Worm (Caenorhabditis elegans) whole organism, L4 larva: Measurements from ENCODE around the gene srh-265.

Source experiments
- D1046.2 ChIP-seq: fragments of 200-800 bp; sonication (Bioruptor generic); IDR thresholded peaks from 2 replicates; pipeline ENCODE4 v1.3.6; 2022; ENCODE audit warnings: missing genetic modification characterization, missing compliant biosample characterization
- F26F4.8 ChIP-seq: fragments of 200-800 bp; sonication (Bioruptor generic); conservative IDR thresholded peaks from 2 replicates; pipeline ENCODE4 v1.3.6; 2022; ENCODE audit warnings: missing genetic modification characterization, missing compliant biosample characterization
- F44E2.7 ChIP-seq: fragments of 200-800 bp; sonication (Bioruptor generic); IDR thresholded peaks from 2 replicates; pipeline ENCODE4 v2.1.2; 2022; ENCODE audit warnings: missing genetic modification characterization, missing compliant biosample characterization
- F49E8.2 ChIP-seq: sonication (generic microtip); optimal IDR thresholded peaks from 2 replicates; lab custom pipeline; 2016; ENCODE audit warnings: missing compliant biosample characterization, mild to moderate bottlenecking, missing genetic modification characterization, borderline replicate concordance
- R02D3.7 ChIP-seq: fragments of 150-350 bp; sonication (generic microtip); optimal IDR thresholded peaks from 3 replicates; lab custom pipeline; 2014; ENCODE audit warnings: missing biosample characterization, missing genetic modification characterization
- Y5F2A.4 ChIP-seq: fragments of 200-800 bp; sonication (Bioruptor generic); optimal IDR thresholded peaks from 2 replicates; lab custom pipeline; 2018; ENCODE audit warnings: mild to moderate bottlenecking, missing genetic modification characterization, missing compliant biosample characterization
- Y75B8A.6 ChIP-seq: fragments of 200-800 bp; sonication (Bioruptor generic); IDR thresholded peaks from 2 replicates; pipeline ENCODE4 v1.3.6; 2022; ENCODE audit warnings: missing genetic modification reagents, missing genetic modification characterization, missing compliant biosample characterization
- ZK546.5 ChIP-seq, 2 experiments: sonication (generic microtip); optimal IDR thresholded peaks; 2 replicates each; lab custom pipeline; 2017; ENCODE audit warnings: missing biosample characterization in 2 of 2, missing genetic modification characterization in 2 of 2
- ceh-44 ChIP-seq: fragments of 200-800 bp; sonication (Bioruptor generic); IDR thresholded peaks from 2 replicates; pipeline ENCODE4 v1.3.6; 2022; ENCODE audit warnings: missing genetic modification reagents, missing genetic modification characterization, missing compliant biosample characterization
- ceh-82 ChIP-seq: sonication (generic microtip); optimal IDR thresholded peaks from 2 replicates; lab custom pipeline; 2017; ENCODE audit warnings: missing biosample characterization, missing genetic modification characterization
- cey-2 ChIP-seq: sonication (generic microtip); optimal IDR thresholded peaks from 3 replicates; lab custom pipeline; 2017; ENCODE audit warnings: missing genetic modification characterization, mild to moderate bottlenecking, missing compliant biosample characterization, antibody characterized with exemption, borderline replicate concordance; ENCODE audit not compliant: insufficient read depth
- ctbp-1 ChIP-seq: fragments of 200-800 bp; sonication (Bioruptor generic); IDR thresholded peaks from 2 replicates; pipeline ENCODE4 v1.3.6; 2022; ENCODE audit warnings: missing genetic modification reagents, missing genetic modification characterization, missing compliant biosample characterization
- daf-16 ChIP-seq, 3 experiments: sonication (generic microtip); optimal IDR thresholded peaks; 2 replicates each; lab custom pipeline; 2016 to 2017; ENCODE audit warnings: missing genetic modification characterization in 3 of 3, missing genetic modification reagents in 3 of 3, mild to moderate bottlenecking in 2 of 3, missing compliant biosample characterization in 2 of 3, missing biosample characterization in 1 of 3, moderate library complexity in 1 of 3
- daf-19 ChIP-seq: fragments of 200-800 bp; sonication (Bioruptor generic); conservative IDR thresholded peaks from 2 replicates; pipeline ENCODE4 v1.3.6; 2022; ENCODE audit warnings: missing genetic modification characterization, missing compliant biosample characterization
- dmd-6 ChIP-seq: fragments of 200-800 bp; sonication (Bioruptor generic); IDR thresholded peaks from 2 replicates; pipeline ENCODE4 v1.3.6; 2022; ENCODE audit warnings: missing genetic modification reagents, missing genetic modification characterization, missing compliant biosample characterization
- dpl-1 ChIP-seq: fragments of 150-350 bp; optimal IDR thresholded peaks from 2 replicates; lab custom pipeline; 2014; ENCODE audit warnings: missing biosample characterization, missing genetic modification reagents, missing genetic modification characterization
- egl-43 ChIP-seq: fragments of 200-800 bp; sonication (Bioruptor generic); IDR thresholded peaks from 2 replicates; pipeline ENCODE4 v1.3.6; 2022; ENCODE audit warnings: missing genetic modification reagents, missing genetic modification characterization, missing compliant biosample characterization
- fkh-10 ChIP-seq: fragments of 150-350 bp; optimal IDR thresholded peaks from 2 replicates; lab custom pipeline; 2014; ENCODE audit warnings: missing biosample characterization, missing genetic modification reagents, missing genetic modification characterization
- gei-8 ChIP-seq: fragments of 200-800 bp; sonication (Bioruptor generic); optimal IDR thresholded peaks from 2 replicates; lab custom pipeline; 2018; ENCODE audit warnings: mild to moderate bottlenecking, missing genetic modification characterization, missing compliant biosample characterization
- hif-1 ChIP-seq, 2 experiments: sonication (generic microtip); optimal IDR thresholded peaks; 2 replicates each; lab custom pipeline; 2016 to 2017; ENCODE audit warnings: missing compliant biosample characterization in 2 of 2, missing genetic modification characterization in 2 of 2, missing genetic modification reagents in 2 of 2, missing genotype in 2 of 2, mild to moderate bottlenecking in 1 of 2
- hlh-11 ChIP-seq: fragments of 200-800 bp; sonication (Bioruptor generic); optimal IDR thresholded peaks from 2 replicates; lab custom pipeline; 2018; ENCODE audit warnings: mild to moderate bottlenecking, missing genetic modification characterization, missing compliant biosample characterization
- jun-1 ChIP-seq: fragments of 150-350 bp; optimal IDR thresholded peaks from 2 replicates; lab custom pipeline; 2014; ENCODE audit warnings: missing biosample characterization, missing genetic modification reagents, missing genetic modification characterization
- lim-7 ChIP-seq: fragments of 200-800 bp; sonication (Bioruptor generic); IDR thresholded peaks from 2 replicates; pipeline ENCODE4 v1.3.6; 2022; ENCODE audit warnings: missing genetic modification characterization, missing compliant biosample characterization
- lin-38 ChIP-seq: fragments of 200-800 bp; sonication (Bioruptor generic); IDR thresholded peaks from 2 replicates; pipeline ENCODE4 v1.3.6; 2022; ENCODE audit warnings: missing genetic modification reagents, missing genetic modification characterization, missing compliant biosample characterization
- madf-5 ChIP-seq, 2 experiments: fragments of 200-800 bp; sonication (Bioruptor generic); IDR thresholded peaks; 2 replicates each; pipeline ENCODE4 v1.3.6; 2022; ENCODE audit warnings: missing compliant biosample characterization in 2 of 2, missing genetic modification characterization in 2 of 2
- madf-9 ChIP-seq: fragments of 200-800 bp; sonication (Bioruptor generic); conservative IDR thresholded peaks from 2 replicates; pipeline ENCODE4 v1.3.6; 2022; ENCODE audit warnings: missing genetic modification reagents, missing genetic modification characterization, missing compliant biosample characterization
- mdl-1 ChIP-seq, 2 experiments: fragments of 150-350 bp in 1 of 2; sonication (generic microtip) in 1 of 2; optimal IDR thresholded peaks; 2 replicates each; lab custom pipeline; 2014 to 2017; ENCODE audit warnings: missing biosample characterization in 2 of 2, missing genetic modification characterization in 2 of 2
- mes-2 ChIP-seq: sonication (generic microtip); optimal IDR thresholded peaks from 2 replicates; lab custom pipeline; 2016; ENCODE audit warnings: missing genotype, mild to moderate bottlenecking, missing genetic modification characterization, missing compliant biosample characterization; ENCODE audit not compliant: poor library complexity, severe bottlenecking
- nhr-10 ChIP-seq: fragments of 150-350 bp; optimal IDR thresholded peaks from 2 replicates; lab custom pipeline; 2014; ENCODE audit warnings: missing biosample characterization, missing genetic modification characterization
- nhr-102 ChIP-seq: sonication (generic microtip); optimal IDR thresholded peaks from 2 replicates; lab custom pipeline; 2016; ENCODE audit warnings: mild to moderate bottlenecking, missing genetic modification characterization, moderate library complexity, missing compliant biosample characterization
- nhr-11 ChIP-seq: fragments of 150-350 bp; optimal IDR thresholded peaks from 2 replicates; lab custom pipeline; 2014; ENCODE audit warnings: missing biosample characterization, missing genetic modification characterization
- nhr-237 ChIP-seq: sonication (generic microtip); optimal IDR thresholded peaks from 2 replicates; lab custom pipeline; 2017; ENCODE audit warnings: missing biosample characterization, missing genetic modification characterization
- nhr-48 ChIP-seq: sonication (generic microtip); optimal IDR thresholded peaks from 2 replicates; lab custom pipeline; 2016; ENCODE audit warnings: mild to moderate bottlenecking, missing genetic modification characterization, missing compliant biosample characterization
- nhr-6 ChIP-seq: fragments of 150-350 bp; optimal IDR thresholded peaks from 2 replicates; lab custom pipeline; 2014; ENCODE audit warnings: missing biosample characterization, missing genetic modification characterization
- nhr-76 ChIP-seq: fragments of 150-350 bp; optimal IDR thresholded peaks from 2 replicates; lab custom pipeline; 2014; ENCODE audit warnings: missing biosample characterization, missing genetic modification characterization
- pha-4 ChIP-seq, 2 experiments: fragments of 150-350 bp in 1 of 2; fragments of 200-800 bp in 1 of 2; sonication (Bioruptor generic) in 1 of 2; IDR thresholded peaks in 1 of 2; optimal IDR thresholded peaks in 1 of 2; 2 replicates each; pipeline versions ENCODE4 v1.3.6 to Lab custom; 2014 to 2022; ENCODE audit warnings: missing genetic modification characterization in 2 of 2, missing genetic modification reagents in 2 of 2, missing biosample characterization in 1 of 2, missing compliant biosample characterization in 1 of 2
- php-3 ChIP-seq: fragments of 200-800 bp; sonication (Bioruptor generic); IDR thresholded peaks from 2 replicates; pipeline ENCODE4 v1.3.6; 2022; ENCODE audit warnings: missing genetic modification reagents, missing genetic modification characterization, missing compliant biosample characterization
- pqm-1 ChIP-seq: sonication (generic microtip); optimal IDR thresholded peaks from 2 replicates; lab custom pipeline; 2017; ENCODE audit warnings: missing biosample characterization, missing genetic modification characterization
- saeg-2 ChIP-seq: fragments of 200-800 bp; sonication (Bioruptor generic); IDR thresholded peaks from 2 replicates; pipeline ENCODE4 v1.3.6; 2022; ENCODE audit warnings: missing genetic modification reagents, missing genetic modification characterization, missing compliant biosample characterization
- sdz-12 ChIP-seq: fragments of 200-800 bp; sonication (Bioruptor generic); optimal IDR thresholded peaks from 2 replicates; lab custom pipeline; 2018; ENCODE audit warnings: mild to moderate bottlenecking, missing genetic modification characterization, missing compliant biosample characterization
- skn-1 ChIP-seq: fragments of 150-350 bp; optimal IDR thresholded peaks from 2 replicates; lab custom pipeline; 2014; ENCODE audit warnings: missing biosample characterization, missing genetic modification characterization
- snpc-4 ChIP-seq: fragments of 150-350 bp; optimal IDR thresholded peaks from 2 replicates; lab custom pipeline; 2014; ENCODE audit warnings: missing biosample characterization, missing genetic modification characterization
- spr-1 ChIP-seq: sonication (generic microtip); optimal IDR thresholded peaks from 2 replicates; lab custom pipeline; 2016; ENCODE audit warnings: mild to moderate bottlenecking, missing genetic modification characterization, missing compliant biosample characterization
- spr-3 ChIP-seq: fragments of 200-800 bp; sonication (Bioruptor generic); optimal IDR thresholded peaks from 2 replicates; lab custom pipeline; 2018; ENCODE audit warnings: mild to moderate bottlenecking, missing genetic modification characterization, missing compliant biosample characterization
- tag-97 ChIP-seq: fragments of 200-800 bp; sonication (Bioruptor generic); IDR thresholded peaks from 2 replicates; pipeline ENCODE4 v1.3.6; 2022; ENCODE audit warnings: missing genetic modification characterization, missing compliant biosample characterization
- tra-1 ChIP-seq: fragments of 200-800 bp; sonication (Bioruptor generic); IDR thresholded peaks from 2 replicates; pipeline ENCODE4 v1.3.6; 2022; ENCODE audit warnings: missing genetic modification reagents, missing genetic modification characterization, missing compliant biosample characterization
- unc-39 ChIP-seq: sonication (generic microtip); optimal IDR thresholded peaks from 2 replicates; lab custom pipeline; 2017; ENCODE audit warnings: missing biosample characterization, missing genetic modification characterization
- zag-1 ChIP-seq: fragments of 150-350 bp; optimal IDR thresholded peaks from 2 replicates; lab custom pipeline; 2014; ENCODE audit warnings: missing biosample characterization, missing genetic modification characterization
- zfp-3 ChIP-seq: fragments of 200-800 bp; sonication (Bioruptor generic); conservative IDR thresholded peaks from 2 replicates; pipeline ENCODE4 v1.3.6; 2022; ENCODE audit warnings: missing genetic modification reagents, missing genetic modification characterization, missing compliant biosample characterization
- ztf-7 ChIP-seq: fragments of 150-350 bp; optimal IDR thresholded peaks from 2 replicates; lab custom pipeline; 2014; ENCODE audit warnings: missing biosample characterization, missing genetic modification characterization

srh-265 gene

DNA sequence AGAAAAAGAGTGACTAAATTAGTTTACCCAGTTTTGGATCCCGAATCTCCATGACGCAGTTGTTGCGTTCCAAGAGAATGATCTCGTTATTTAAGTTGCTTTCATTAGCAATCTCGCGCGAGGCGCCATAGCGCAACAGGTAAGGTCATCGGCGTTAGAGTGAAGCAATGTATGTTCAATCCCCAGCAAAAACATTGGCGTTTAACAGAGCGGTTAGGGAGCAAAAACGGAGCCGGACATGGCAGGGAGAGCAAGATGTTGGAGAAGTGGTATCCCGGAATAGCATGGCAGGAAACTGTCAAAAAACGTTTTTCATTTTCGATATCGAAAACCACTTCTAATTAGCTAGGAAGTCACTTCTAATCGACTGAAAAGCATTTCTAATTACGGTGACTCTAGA lies 38.3 kb downstream of the srh-265 start (continued):
- no peak for TF ChIP-seq gei-8
- TF ChIP-seq ceh-44 (GFP tag; lab: Robert Waterston, UW), result no peak
- no peak for TF ChIP-seq Y5F2A.4 (GFP tag; lab: Kevin White, UChicago)
- peak in 1 of 2 experiments; percentile 65; a peak in 1 of 4 replicates for TF ChIP-seq madf-5 (GFP tag; IDR thresholded peaks at IDR 0.05; lab: Robert Waterston, UW)
- no peak for TF ChIP-seq snpc-4 (tag; lab: Kevin White, UChicago)
- no peak for TF ChIP-seq nhr-102 (tag; lab: Kevin White, UChicago)
- no peak for TF ChIP-seq ztf-7 (tag; lab: Kevin White, UChicago)
- TF ChIP-seq lim-7 (GFP tag; lab: Robert Waterston, UW), result peak; percentile 77
- peak; percentile 57; the same call in 1 of the 2 replicates for TF ChIP-seq Y75B8A.6 (GFP tag; lab: Robert Waterston, UW)
- TF ChIP-seq dmd-6 (GFP tag; lab: Robert Waterston, UW), result no peak
- TF ChIP-seq dpl-1, result no peak
- TF ChIP-seq mes-2 (tag; lab: Kevin White, UChicago), result peak; percentile 45
- no peak for TF ChIP-seq unc-39 (tag; lab: Kevin White, UChicago)
- no peak for TF ChIP-seq pqm-1 (tag; lab: Kevin White, UChicago)
- TF ChIP-seq zfp-3, result no peak
- no peak for TF ChIP-seq ceh-82 (tag; lab: Kevin White, UChicago)
- no peak for TF ChIP-seq mdl-1 (tag; optimal IDR thresholded peaks at IDR 0.05; lab: Kevin White, UChicago)
- no peak for TF ChIP-seq ctbp-1 (GFP tag; lab: Robert Waterston, UW)
- peak; percentile 89; the same call in 1 of the 2 replicates for TF ChIP-seq egl-43 (GFP tag; lab: Robert Waterston, UW)
- TF ChIP-seq lin-38 (GFP tag; lab: Robert Waterston, UW), result no peak
- no peak for TF ChIP-seq madf-9
- TF ChIP-seq skn-1, result no peak
- peak; percentile 69; the same call in 1 of the 2 replicates for TF ChIP-seq daf-19 (GFP tag; lab: Robert Waterston, UW)
- peak; percentile 53; the same call in 1 of the 2 replicates for TF ChIP-seq D1046.2 (GFP tag; lab: Robert Waterston, UW)
- TF ChIP-seq hlh-11 (tag; lab: Kevin White, UChicago), result no peak
- TF ChIP-seq ZK546.5 (tag; optimal IDR thresholded peaks at IDR 0.05; lab: Kevin White, UChicago), result no peak
- no peak for TF ChIP-seq spr-1 (tag; lab: Kevin White, UChicago)
- no peak for TF ChIP-seq jun-1 (tag; lab: Kevin White, UChicago)
- 0 out of 2 replicates have a peak, but pooled peaks have one; percentile 41 for TF ChIP-seq php-3 (GFP tag; lab: Robert Waterston, UW)
- TF ChIP-seq nhr-6 (tag; lab: Kevin White, UChicago), result no peak
- no peak for TF ChIP-seq hif-1 (tag; optimal IDR thresholded peaks at IDR 0.05; lab: Kevin White, UChicago)
- no peak for TF ChIP-seq sdz-12 (GFP tag; lab: Kevin White, UChicago)
- no peak for TF ChIP-seq spr-3 (GFP tag; lab: Kevin White, UChicago)
- no peak for TF ChIP-seq nhr-237 (tag; lab: Kevin White, UChicago)
- TF ChIP-seq pha-4 (GFP tag; IDR thresholded peaks at IDR 0.05; lab: Robert Waterston, UW), result no peak
- no peak for TF ChIP-seq pha-4 (tag; optimal IDR thresholded peaks at IDR 0.05; lab: Kevin White, UChicago)
- TF ChIP-seq cey-2, result no peak
- no peak for TF ChIP-seq zag-1 (tag; lab: Kevin White, UChicago)
- no peak for TF ChIP-seq F49E8.2 (tag; lab: Kevin White, UChicago)
- TF ChIP-seq nhr-48 (tag; lab: Kevin White, UChicago), result no peak
- no peak for TF ChIP-seq tag-97 (GFP tag; lab: Robert Waterston, UW)
- TF ChIP-seq nhr-11, result no peak
- no peak for TF ChIP-seq tra-1
- no peak for TF ChIP-seq nhr-10 (tag; lab: Kevin White, UChicago)
- TF ChIP-seq daf-16 (GFP tag; optimal IDR thresholded peaks at IDR 0.05; lab: Kevin White, UChicago), result peak in 1 of 2 experiments; percentile 37
- TF ChIP-seq daf-16 (tag; optimal IDR thresholded peaks at IDR 0.05; lab: Kevin White, UChicago), result no peak
- no peak for TF ChIP-seq nhr-76 (tag; lab: Kevin White, UChicago)
- TF ChIP-seq saeg-2 (GFP tag; lab: Robert Waterston, UW), result no peak
- TF ChIP-seq fkh-10 (GFP tag; lab: Kevin White, UChicago), result no peak
- TF ChIP-seq R02D3.7, result no peak
- TF ChIP-seq F44E2.7 (GFP tag; lab: Robert Waterston, UW), result peak; percentile 48; the same call in 1 of the 2 replicates
- 0 out of 2 replicates have a peak, but pooled peaks have one; percentile 66 for TF ChIP-seq F26F4.8
